Worm (Caenorhabditis elegans) whole organism, L1 larva: Measurements from ENCODE around the gene F18G5.6.

ENCODE experiments used
- C16A3.4 ChIP-seq: fragments of 150-350 bp; optimal IDR thresholded peaks from 2 replicates; lab custom pipeline; 2014; ENCODE audit warnings: missing biosample characterization, missing genetic modification characterization
- C34B4.2 ChIP-seq: sonication (generic microtip); optimal IDR thresholded peaks from 2 replicates; lab custom pipeline; 2017; ENCODE audit warnings: mild to moderate bottlenecking, missing genetic modification characterization, missing compliant biosample characterization
- Y116A8C.19 ChIP-seq: sonication (generic microtip); optimal IDR thresholded peaks from 2 replicates; lab custom pipeline; 2016; ENCODE audit warnings: missing compliant biosample characterization, missing genetic modification characterization, borderline replicate concordance
- aha-1 ChIP-seq: fragments of 150-350 bp; optimal IDR thresholded peaks from 2 replicates; lab custom pipeline; 2014; ENCODE audit warnings: missing biosample characterization, missing genetic modification characterization
- aly-2 ChIP-seq: fragments of 150-350 bp; optimal IDR thresholded peaks from 2 replicates; lab custom pipeline; 2014; ENCODE audit warnings: missing biosample characterization, missing genetic modification characterization
- blmp-1 ChIP-seq: fragments of 150-350 bp; optimal IDR thresholded peaks from 2 replicates; lab custom pipeline; 2014; ENCODE audit warnings: missing biosample characterization, missing genetic modification characterization
- ceh-63 ChIP-seq: fragments of 200-800 bp; sonication (Bioruptor generic); optimal IDR thresholded peaks from 2 replicates; lab custom pipeline; 2018; ENCODE audit warnings: mild to moderate bottlenecking, missing genetic modification characterization, missing compliant biosample characterization
- ceh-8 ChIP-seq: fragments of 200-800 bp; sonication (Bioruptor generic); optimal IDR thresholded peaks from 2 replicates; lab custom pipeline; 2018; ENCODE audit warnings: mild to moderate bottlenecking, missing genetic modification characterization, moderate library complexity, missing compliant biosample characterization
- ceh-88 ChIP-seq: fragments of 200-800 bp; sonication (Bioruptor generic); IDR thresholded peaks from 2 replicates; pipeline ENCODE4 v1.3.6; 2022; ENCODE audit warnings: missing genetic modification characterization, missing compliant biosample characterization
- ceh-90 ChIP-seq: sonication (generic microtip); optimal IDR thresholded peaks from 2 replicates; lab custom pipeline; 2016; ENCODE audit warnings: missing genetic modification characterization, missing compliant biosample characterization
- dsc-1 ChIP-seq: sonication (generic microtip); optimal IDR thresholded peaks from 2 replicates; lab custom pipeline; 2016; ENCODE audit warnings: mild to moderate bottlenecking, missing genetic modification characterization, missing compliant biosample characterization
- efl-1 ChIP-seq, 4 experiments: fragments of 150-350 bp; optimal IDR thresholded peaks in 3 of 4; peaks in 1 of 4; 1 replicate in 1 of 4; 2 replicates in 3 of 4; lab custom pipeline; 2014; ENCODE audit warnings: missing biosample characterization in 2 of 4, missing genetic modification characterization in 2 of 4, missing genetic modification reagents in 2 of 4
- elt-2 ChIP-seq: sonication (generic microtip); optimal IDR thresholded peaks from 2 replicates; lab custom pipeline; 2016; ENCODE audit warnings: missing genetic modification characterization, mild to moderate bottlenecking, inconsistent platforms, missing compliant biosample characterization, missing genetic modification reagents
- elt-3 ChIP-seq, 6 experiments: fragments of 150-350 bp in 1 of 6; sonication (generic microtip); optimal IDR thresholded peaks; 2 replicates each; lab custom pipeline; 2017 to 2018; ENCODE audit warnings: missing biosample characterization in 6 of 6, missing genetic modification characterization in 6 of 6, inconsistent platforms in 1 of 6
- ets-5 ChIP-seq: fragments of 200-800 bp; sonication (Bioruptor generic); IDR thresholded peaks from 2 replicates; pipeline ENCODE4 v1.3.6; 2022; ENCODE audit warnings: missing genetic modification characterization, missing compliant biosample characterization
- hlh-4 ChIP-seq: sonication (generic microtip); optimal IDR thresholded peaks from 2 replicates; lab custom pipeline; 2016; ENCODE audit warnings: mild to moderate bottlenecking, missing genetic modification characterization, missing compliant biosample characterization
- lin-13 ChIP-seq: fragments of 150-350 bp; optimal IDR thresholded peaks from 2 replicates; lab custom pipeline; 2014; ENCODE audit warnings: missing biosample characterization, missing genetic modification reagents, missing genetic modification characterization
- lin-14 ChIP-seq: fragments of 200-800 bp; sonication (Bioruptor generic); optimal IDR thresholded peaks from 2 replicates; lab custom pipeline; 2018; ENCODE audit warnings: mild to moderate bottlenecking, missing genetic modification characterization, moderate library complexity, missing compliant biosample characterization
- lin-39 ChIP-seq: fragments of 150-350 bp; optimal IDR thresholded peaks from 2 replicates; lab custom pipeline; 2014; ENCODE audit warnings: missing biosample characterization, missing genetic modification reagents, missing genetic modification characterization
- lir-3 ChIP-seq: sonication (generic microtip); optimal IDR thresholded peaks from 2 replicates; lab custom pipeline; 2016; ENCODE audit warnings: mild to moderate bottlenecking, missing genetic modification characterization, moderate library complexity, missing compliant biosample characterization; ENCODE audit not compliant: poor library complexity
- mdl-1 ChIP-seq, 2 experiments: fragments of 150-350 bp; optimal IDR thresholded peaks; 2 replicates each; lab custom pipeline; 2014 to 2017; ENCODE audit warnings: missing biosample characterization in 2 of 2, missing genetic modification characterization in 2 of 2, inconsistent platforms in 1 of 2
- nhr-20 ChIP-seq: sonication (generic microtip); optimal IDR thresholded peaks from 2 replicates; lab custom pipeline; 2016; ENCODE audit warnings: mild to moderate bottlenecking, missing genetic modification characterization, missing compliant biosample characterization
- nhr-71 ChIP-seq: sonication (generic microtip); optimal IDR thresholded peaks from 2 replicates; lab custom pipeline; 2016; ENCODE audit warnings: mild to moderate bottlenecking, missing genetic modification characterization, moderate library complexity, missing compliant biosample characterization
- nhr-77 ChIP-seq: fragments of 150-350 bp; optimal IDR thresholded peaks from 2 replicates; lab custom pipeline; 2014; ENCODE audit warnings: missing biosample characterization, missing genetic modification characterization
- nhr-84 ChIP-seq: sonication (generic microtip); optimal IDR thresholded peaks from 2 replicates; lab custom pipeline; 2017; ENCODE audit warnings: missing biosample characterization, missing genetic modification characterization
- nhr-85 ChIP-seq: sonication (generic microtip); peaks from one replicate; lab custom pipeline; 2016; ENCODE audit warnings: missing genetic modification characterization, inconsistent platforms, missing compliant biosample characterization
- nhr-90 ChIP-seq: sonication (generic microtip); optimal IDR thresholded peaks from 2 replicates; lab custom pipeline; 2016; ENCODE audit warnings: mild to moderate bottlenecking, missing genetic modification characterization, missing compliant biosample characterization; ENCODE audit not compliant: poor library complexity
- pag-3 ChIP-seq: sonication (generic microtip); optimal IDR thresholded peaks from 2 replicates; lab custom pipeline; 2017; ENCODE audit warnings: missing genetic modification characterization, mild to moderate bottlenecking, missing compliant biosample characterization, antibody characterized with exemption, borderline replicate concordance; ENCODE audit not compliant: insufficient read depth
- pqm-1 ChIP-seq: sonication (generic microtip); optimal IDR thresholded peaks from 3 replicates; lab custom pipeline; 2017; ENCODE audit warnings: missing biosample characterization, missing genetic modification characterization
- rnt-1 ChIP-seq: sonication (generic microtip); optimal IDR thresholded peaks from 2 replicates; lab custom pipeline; 2016; ENCODE audit warnings: mild to moderate bottlenecking, missing genetic modification characterization, moderate library complexity, missing compliant biosample characterization
- skn-1 ChIP-seq: fragments of 150-350 bp; optimal IDR thresholded peaks from 2 replicates; lab custom pipeline; 2014; ENCODE audit warnings: missing biosample characterization, missing genetic modification characterization
- snu-23 ChIP-seq: sonication (generic microtip); optimal IDR thresholded peaks from 2 replicates; lab custom pipeline; 2016; ENCODE audit warnings: missing genetic modification characterization, missing compliant biosample characterization
- sox-4 ChIP-seq: sonication (generic microtip); optimal IDR thresholded peaks from 2 replicates; lab custom pipeline; 2016; ENCODE audit warnings: missing genetic modification characterization, missing compliant biosample characterization
- sptf-1 ChIP-seq: fragments of 150-350 bp; optimal IDR thresholded peaks from 2 replicates; lab custom pipeline; 2014; ENCODE audit warnings: missing biosample characterization, missing genetic modification characterization
- sup-37 ChIP-seq: fragments of 200-800 bp; sonication (Bioruptor generic); optimal IDR thresholded peaks from 2 replicates; lab custom pipeline; 2018; ENCODE audit warnings: mild to moderate bottlenecking, missing genetic modification characterization, missing compliant biosample characterization
- tbx-2 ChIP-seq: sonication (generic microtip); optimal IDR thresholded peaks from 2 replicates; lab custom pipeline; 2016; ENCODE audit warnings: missing genetic modification characterization, missing compliant biosample characterization
- tlp-1 ChIP-seq: fragments of 150-350 bp; optimal IDR thresholded peaks from 2 replicates; lab custom pipeline; 2014; ENCODE audit warnings: missing biosample characterization, missing genetic modification characterization
- unc-130 ChIP-seq: fragments of 150-350 bp; optimal IDR thresholded peaks from 2 replicates; lab custom pipeline; 2017; ENCODE audit warnings: missing biosample characterization, missing genetic modification characterization, inconsistent platforms
- unc-30 ChIP-seq: sonication (generic microtip); optimal IDR thresholded peaks from 2 replicates; lab custom pipeline; 2017; ENCODE audit warnings: missing biosample characterization, missing genetic modification characterization
- unc-62 ChIP-seq: fragments of 150-350 bp; optimal IDR thresholded peaks from 2 replicates; lab custom pipeline; 2014; ENCODE audit warnings: missing biosample characterization, missing genetic modification reagents, missing genetic modification characterization

Gene F18G5.6

DNA sequence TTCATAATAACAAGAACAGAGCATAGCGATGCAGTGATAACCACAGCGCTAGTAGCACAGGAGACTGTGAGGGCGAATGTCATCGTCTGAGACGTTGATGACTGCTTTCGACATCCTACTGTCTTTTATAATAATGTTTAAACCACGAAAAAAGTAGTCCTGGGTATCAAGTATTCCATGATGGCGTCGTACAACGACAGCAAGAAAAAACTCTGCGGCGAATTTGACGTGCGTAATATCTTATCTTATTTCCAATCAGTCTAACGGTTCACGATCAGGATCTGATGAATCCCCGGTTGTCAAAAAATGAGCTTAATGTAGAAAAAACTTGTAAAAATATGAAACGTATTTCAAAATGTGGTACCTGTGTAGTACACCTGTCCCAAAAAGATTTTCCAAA is 29.6 kb downstream of the F18G5.6 start, which contains the start of gene col-175:
Gene col-175, minus strand, starts transcription at position 101 of the 400 bp plus-strand sequence.
- no peak for TF ChIP-seq sox-4 (tag; lab: Kevin White, UChicago)
- no peak for TF ChIP-seq skn-1 (tag; lab: Kevin White, UChicago)
- no peak for TF ChIP-seq unc-130
- no peak for TF ChIP-seq elt-3 (tag; optimal IDR thresholded peaks at IDR 0.05; lab: Kevin White, UChicago)

DNA sequence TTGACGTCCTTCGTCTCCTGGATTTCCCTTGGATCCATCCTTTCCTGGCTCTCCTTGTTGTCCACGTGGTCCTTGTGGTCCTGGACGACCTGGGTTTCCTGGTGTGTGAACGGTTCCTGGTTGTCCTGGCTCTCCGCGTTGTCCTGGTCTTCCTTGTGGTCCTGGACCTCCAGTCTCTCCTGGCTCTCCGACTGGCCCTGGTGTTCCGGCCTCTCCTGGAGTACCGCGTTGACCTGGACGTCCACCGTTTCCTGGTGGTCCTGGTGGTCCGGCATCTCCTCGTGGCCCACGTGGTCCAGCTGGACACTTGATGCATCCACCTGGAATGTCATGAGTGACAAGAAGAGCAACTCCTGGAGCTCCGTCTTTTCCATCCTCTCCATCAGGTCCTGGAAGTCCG is 30.3 kb downstream of the F18G5.6 start:
- TF ChIP-seq Y116A8C.19 (tag; lab: Kevin White, UChicago) (no peak), efl-1 (optimal IDR thresholded peaks at IDR 0.05; lab: Kevin White, UChicago) (no peak), efl-1 (GFP tag; optimal IDR thresholded peaks at IDR 0.05 in 1 of 2; lab: Kevin White, UChicago) (no peak), pag-3 (tag; lab: Kevin White, UChicago) (no peak), ceh-88 (no peak), lin-39 (tag; lab: Kevin White, UChicago) (no peak), ceh-90 (tag; lab: Kevin White, UChicago) (no peak), unc-130 (no peak)
- TF ChIP-seq, all 84 proteins: peak for 0

DNA sequence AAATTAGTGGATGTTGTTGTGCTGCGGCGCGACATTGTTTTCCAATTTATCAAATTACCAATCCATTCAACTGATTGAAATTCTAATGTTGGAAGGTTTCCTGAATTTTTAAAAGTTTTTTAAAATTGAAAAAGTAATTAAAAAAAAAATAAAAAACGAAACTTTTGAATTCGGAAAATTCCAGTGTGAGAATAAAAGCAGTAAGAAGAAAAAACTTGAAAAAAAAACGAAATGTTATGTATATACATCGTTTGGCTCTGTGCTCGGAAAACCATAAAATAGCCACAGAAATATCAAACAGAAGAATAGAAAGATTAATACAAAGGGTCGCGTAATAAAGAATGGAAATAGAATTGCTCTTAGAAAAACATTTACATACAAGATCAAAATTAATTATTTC is 32.1 kb downstream of the F18G5.6 start, which contains the start of gene vav-1:
Gene vav-1, minus strand, starts transcription at position 101 of the 400 bp plus-strand sequence.
- TF ChIP-seq C16A3.4 (no peak), nhr-90 (tag; lab: Kevin White, UChicago) (no peak), ceh-88 (no peak), aly-2 (tag; lab: Kevin White, UChicago) (no peak), lin-13 (GFP tag; lab: Kevin White, UChicago) (no peak), pqm-1 (tag; lab: Kevin White, UChicago) (no peak)

DNA sequence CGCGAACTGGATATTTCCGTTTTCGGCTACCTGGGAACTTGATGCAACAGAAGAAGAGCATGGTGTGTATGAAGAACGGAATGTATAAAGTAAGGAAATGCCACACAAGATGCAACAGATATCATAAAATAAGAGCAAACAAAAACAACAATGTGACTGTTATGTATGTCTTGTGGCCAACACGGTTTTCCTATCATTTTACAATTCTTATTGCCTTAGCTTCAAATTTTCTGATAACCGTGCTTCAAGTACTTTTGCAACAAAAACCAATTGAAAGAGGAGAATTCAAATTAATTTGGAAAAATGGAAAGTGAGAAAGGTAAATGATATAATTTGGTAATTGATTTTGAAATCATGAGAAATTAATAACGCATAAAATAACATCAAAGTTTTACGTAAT is 32.6 kb downstream of the F18G5.6 start:
- no peak for TF ChIP-seq hlh-4 (tag; lab: Kevin White, UChicago)
- no peak for TF ChIP-seq rnt-1 (tag; lab: Kevin White, UChicago)
- peak; percentile 22 for TF ChIP-seq elt-2
- TF ChIP-seq C16A3.4, result no peak
- no peak for TF ChIP-seq aha-1 (tag; lab: Kevin White, UChicago)
- no peak for TF ChIP-seq nhr-71 (tag; lab: Kevin White, UChicago)
- no peak for TF ChIP-seq efl-1 (optimal IDR thresholded peaks at IDR 0.05; lab: Kevin White, UChicago)
- peak in 1 of 2 experiments; percentile 83 for TF ChIP-seq efl-1 (GFP tag; optimal IDR thresholded peaks at IDR 0.05 in 1 of 2; lab: Kevin White, UChicago)
- TF ChIP-seq lir-3, result no peak
- no peak for TF ChIP-seq C34B4.2 (tag; lab: Kevin White, UChicago)
- TF ChIP-seq mdl-1 (tag; optimal IDR thresholded peaks at IDR 0.05; lab: Kevin White, UChicago), result no peak

DNA sequence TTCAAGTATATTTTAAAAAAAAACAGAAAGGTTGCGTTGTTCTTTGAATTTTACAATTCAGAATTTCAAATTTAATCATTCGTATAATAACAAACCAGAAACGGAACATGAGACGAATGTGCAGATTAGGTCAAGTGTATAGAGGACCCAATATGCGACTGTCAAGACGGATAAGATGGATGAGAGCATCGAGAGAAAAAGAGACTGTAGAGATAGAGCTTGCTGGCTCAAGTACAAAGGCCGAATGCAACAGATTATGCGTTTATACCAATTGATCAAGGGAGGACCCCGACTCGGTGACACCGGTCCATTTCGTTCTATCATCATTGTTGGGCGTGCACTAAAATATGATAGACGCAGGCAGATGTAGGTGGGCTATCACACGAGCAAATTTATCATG is 33.8 kb downstream of the F18G5.6 start:
- TF ChIP-seq ceh-8 (GFP tag; lab: Kevin White, UChicago) (no peak), hlh-4 (tag; lab: Kevin White, UChicago) (no peak), ceh-63 (no peak)

DNA sequence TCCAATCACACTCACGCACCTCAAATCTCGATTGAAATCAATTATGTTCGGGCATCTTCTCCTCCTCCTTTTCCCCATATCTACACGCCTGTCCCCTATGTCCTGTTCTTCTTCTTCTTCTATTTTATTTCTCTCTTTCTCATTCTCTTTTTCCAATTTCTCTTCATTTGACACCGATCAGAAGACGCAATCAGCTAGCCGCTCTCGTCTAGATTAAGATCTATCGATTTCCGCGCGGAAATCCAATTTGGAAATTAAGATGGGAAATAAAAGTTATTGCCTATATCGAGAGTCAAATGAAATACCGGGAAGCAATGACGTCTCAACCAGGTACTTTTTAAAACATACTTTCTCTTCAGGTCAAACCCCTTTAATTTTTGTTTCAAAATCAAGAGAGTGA is 35.7 kb downstream of the F18G5.6 start:
- TF ChIP-seq sox-4 (tag; lab: Kevin White, UChicago) (no peak), lir-3 (no peak), nhr-71 (tag; lab: Kevin White, UChicago) (peak; percentile 23), nhr-84 (tag; lab: Kevin White, UChicago) (no peak), ets-5 (GFP tag; lab: Robert Waterston, UW) (no peak), nhr-20 (tag; lab: Kevin White, UChicago) (peak; percentile 26), pag-3 (tag; lab: Kevin White, UChicago) (no peak), C16A3.4 (no peak), dsc-1 (tag; lab: Kevin White, UChicago) (no peak), tbx-2 (no peak), efl-1 (optimal IDR thresholded peaks at IDR 0.05; lab: Kevin White, UChicago) (no peak), efl-1 (GFP tag; optimal IDR thresholded peaks at IDR 0.05 in 1 of 2; lab: Kevin White, UChicago) (no peak), rnt-1 (tag; lab: Kevin White, UChicago) (peak; percentile 37), unc-30 (no peak), nhr-77 (no peak), snu-23 (GFP tag; lab: Kevin White, UChicago) (peak; percentile 35), elt-3 (tag; optimal IDR thresholded peaks at IDR 0.05; lab: Kevin White, UChicago) (peak in 1 of 6 experiments; percentile 23), sptf-1 (tag; lab: Kevin White, UChicago) (no peak), ceh-8 (GFP tag; lab: Kevin White, UChicago) (no peak), blmp-1 (tag; lab: Kevin White, UChicago) (peak; percentile 81), unc-62 (GFP tag; lab: Kevin White, UChicago) (no peak), tlp-1 (tag; lab: Kevin White, UChicago) (no peak), lin-14 (GFP tag; lab: Kevin White, UChicago) (peak; percentile 84), nhr-90 (tag; lab: Kevin White, UChicago) (peak; percentile 2), sup-37 (no peak), nhr-85 (tag; lab: Kevin White, UChicago) (peak; percentile 85), pqm-1 (tag; lab: Kevin White, UChicago) (no peak)
- TF ChIP-seq, all 84 proteins: peak for 9
